Fruit fly (Drosophila melanogaster) whole organism, embryonic: ENCODE results near the gene CG33721.

Experiments used
- Abd-B ChIP-seq: fragments of 200-800 bp; sonication (Bioruptor generic); optimal IDR thresholded peaks from 2 replicates; lab custom pipeline; 2018; ENCODE audit warnings: missing biosample characterization, mild to moderate bottlenecking, missing genetic modification characterization, moderate library complexity
- Atf-2 ChIP-seq: fragments of 200-800 bp; sonication (Bioruptor generic); optimal IDR thresholded peaks from 2 replicates; lab custom pipeline; 2016; ENCODE audit warnings: missing biosample characterization, missing genetic modification characterization
- CG10147 ChIP-seq: fragments of 200-800 bp; sonication (Bioruptor generic); optimal IDR thresholded peaks from 2 replicates; lab custom pipeline; 2019; ENCODE audit warnings: missing biosample characterization, mild to moderate bottlenecking, missing genetic modification characterization, moderate library complexity
- CG11695 ChIP-seq: fragments of 200-800 bp; sonication (Bioruptor generic); IDR thresholded peaks from 3 replicates; pipeline ENCODE4 v1.3.6; 2022; ENCODE audit warnings: missing biosample characterization, missing genetic modification characterization
- CG12071 ChIP-seq: fragments of 200-800 bp; sonication (Bioruptor generic); optimal IDR thresholded peaks from 3 replicates; lab custom pipeline; 2018; ENCODE audit warnings: missing biosample characterization, mild to moderate bottlenecking, missing genetic modification characterization
- CG12942 ChIP-seq: fragments of 200-800 bp; sonication (Bioruptor generic); optimal IDR thresholded peaks from 3 replicates; lab custom pipeline; 2016; ENCODE audit warnings: missing biosample characterization, missing genetic modification characterization
- CG13123 ChIP-seq: fragments of 200-800 bp; sonication (Bioruptor generic); optimal IDR thresholded peaks from 2 replicates; lab custom pipeline; 2016; ENCODE audit warnings: missing biosample characterization, missing genetic modification characterization
- CG14050 ChIP-seq: fragments of 200-800 bp; sonication (Bioruptor generic); IDR thresholded peaks from 3 replicates; pipeline ENCODE4 v1.3.6; 2022; ENCODE audit warnings: missing biosample characterization, missing genetic modification characterization
- CG14441 ChIP-seq: fragments of 200-800 bp; sonication (Bioruptor generic); IDR thresholded peaks from 2 replicates; pipeline ENCODE4 v1.3.6; 2022; ENCODE audit warnings: missing biosample characterization, missing genetic modification characterization
- CG14667 ChIP-seq: fragments of 200-800 bp; sonication (Bioruptor generic); IDR thresholded peaks from 2 replicates; pipeline ENCODE4 v1.3.6; 2022; ENCODE audit warnings: missing biosample characterization, missing genetic modification characterization
- CG17186 ChIP-seq: fragments of 200-800 bp; sonication (Bioruptor generic); optimal IDR thresholded peaks from 3 replicates; lab custom pipeline; 2017; ENCODE audit warnings: missing biosample characterization, missing genetic modification reagents, missing genetic modification characterization
- CG2120 ChIP-seq: fragments of 200-800 bp; sonication (Bioruptor generic); optimal IDR thresholded peaks from 3 replicates; lab custom pipeline; 2016; ENCODE audit warnings: missing biosample characterization, missing genetic modification characterization
- CG2875 ChIP-seq: fragments of 200-800 bp; sonication (Bioruptor generic); optimal IDR thresholded peaks from 2 replicates; lab custom pipeline; 2017; ENCODE audit warnings: missing biosample characterization, mild to moderate bottlenecking, missing genetic modification characterization, missing genetic modification reagents
- CG30403 ChIP-seq: fragments of 200-800 bp; sonication (Bioruptor generic); optimal IDR thresholded peaks from 3 replicates; lab custom pipeline; 2016; ENCODE audit warnings: missing biosample characterization, missing genetic modification characterization
- CG31365 ChIP-seq: fragments of 200-800 bp; sonication (Bioruptor generic); optimal IDR thresholded peaks from 2 replicates; lab custom pipeline; 2018; ENCODE audit warnings: missing biosample characterization, mild to moderate bottlenecking, missing genetic modification characterization
- CG31441 ChIP-seq: fragments of 200-800 bp; sonication (Bioruptor generic); IDR thresholded peaks from 2 replicates; pipeline ENCODE4 v1.3.6; 2022; ENCODE audit warnings: missing biosample characterization, missing genetic modification characterization
- CG3163 ChIP-seq: fragments of 200-800 bp; sonication (Bioruptor generic); optimal IDR thresholded peaks from 3 replicates; lab custom pipeline; 2016; ENCODE audit warnings: missing biosample characterization, missing genetic modification characterization
- CG3281 ChIP-seq: fragments of 200-800 bp; sonication (Bioruptor generic); optimal IDR thresholded peaks from 3 replicates; lab custom pipeline; 2017; ENCODE audit warnings: missing biosample characterization, mild to moderate bottlenecking, missing genetic modification characterization
- CG3407 ChIP-seq: fragments of 200-800 bp; sonication (Bioruptor generic); optimal IDR thresholded peaks from 2 replicates; lab custom pipeline; 2018; ENCODE audit warnings: missing biosample characterization, mild to moderate bottlenecking, missing genetic modification characterization
- CG4820 ChIP-seq: fragments of 200-800 bp; sonication (Bioruptor generic); optimal IDR thresholded peaks from 3 replicates; lab custom pipeline; 2016; ENCODE audit warnings: missing biosample characterization, missing genetic modification characterization
- CG6272 ChIP-seq: fragments of 200-800 bp; sonication (Bioruptor generic); IDR thresholded peaks from 2 replicates; pipeline ENCODE4 v1.3.6; 2022; ENCODE audit warnings: missing biosample characterization, missing genetic modification characterization
- CG9609 ChIP-seq: fragments of 200-800 bp; sonication (Bioruptor generic); optimal IDR thresholded peaks from 3 replicates; lab custom pipeline; 2016; ENCODE audit warnings: missing biosample characterization, missing genetic modification characterization
- E2f1 ChIP-seq: fragments of 200-800 bp; sonication (Bioruptor generic); IDR thresholded peaks from 2 replicates; pipeline ENCODE4 v1.3.6; 2022; ENCODE audit warnings: missing biosample characterization, missing genetic modification characterization
- Hmr ChIP-seq: fragments of 200-800 bp; sonication (Bioruptor generic); optimal IDR thresholded peaks from 3 replicates; lab custom pipeline; 2017; ENCODE audit warnings: mild to moderate bottlenecking, missing biosample characterization, missing genetic modification reagents, missing genetic modification characterization
- Hr3 ChIP-seq: fragments of 200-800 bp; sonication (Bioruptor generic); optimal IDR thresholded peaks from 3 replicates; lab custom pipeline; 2016; ENCODE audit warnings: missing biosample characterization, missing genetic modification characterization
- Jarid2 ChIP-seq: fragments of 200-800 bp; sonication (Bioruptor generic); optimal IDR thresholded peaks from 3 replicates; lab custom pipeline; 2017; ENCODE audit warnings: mild to moderate bottlenecking, missing biosample characterization, missing genetic modification reagents, missing genetic modification characterization
- Opbp ChIP-seq: fragments of 200-800 bp; sonication (Bioruptor generic); IDR thresholded peaks from 3 replicates; pipeline ENCODE4 v1.3.6; 2022; ENCODE audit warnings: missing biosample characterization, missing genetic modification characterization; ENCODE audit not compliant: partially characterized antibody
- Spps ChIP-seq: fragments of 200-800 bp; sonication (Bioruptor generic); optimal IDR thresholded peaks from 2 replicates; lab custom pipeline; 2018; ENCODE audit warnings: missing biosample characterization, mild to moderate bottlenecking, missing genetic modification characterization
- Sry-δ ChIP-seq: fragments of 200-800 bp; sonication (Bioruptor generic); optimal IDR thresholded peaks from 2 replicates; lab custom pipeline; 2016; ENCODE audit warnings: missing biosample characterization, missing genetic modification characterization
- Xrp1 ChIP-seq: fragments of 200-800 bp; sonication (Bioruptor generic); IDR thresholded peaks from 2 replicates; pipeline ENCODE4 v1.3.6; 2022; ENCODE audit warnings: missing biosample characterization, missing genetic modification characterization
- YL-1 ChIP-seq: fragments of 200-800 bp; sonication (Bioruptor generic); optimal IDR thresholded peaks from 3 replicates; lab custom pipeline; 2017; ENCODE audit warnings: missing biosample characterization, mild to moderate bottlenecking, missing genetic modification characterization
- abd-A ChIP-seq: fragments of 200-800 bp; sonication (Bioruptor generic); optimal IDR thresholded peaks from 3 replicates; lab custom pipeline; 2019; ENCODE audit warnings: missing biosample characterization, mild to moderate bottlenecking, missing genetic modification characterization, moderate library complexity
- bbx ChIP-seq: fragments of 200-800 bp; sonication (Bioruptor generic); IDR thresholded peaks from 2 replicates; pipeline ENCODE4 v1.3.6; 2022; ENCODE audit warnings: missing biosample characterization, missing genetic modification characterization; ENCODE audit not compliant: partially characterized antibody
- btn ChIP-seq: fragments of 200-800 bp; sonication (Bioruptor generic); optimal IDR thresholded peaks from 2 replicates; lab custom pipeline; 2016; ENCODE audit warnings: missing biosample characterization, missing genetic modification characterization
- dati ChIP-seq: fragments of 200-800 bp; sonication (Bioruptor generic); IDR thresholded peaks from 2 replicates; pipeline ENCODE4 v1.3.6; 2022; ENCODE audit warnings: missing biosample characterization, missing genetic modification characterization
- gro ChIP-seq: fragments of 200-800 bp; sonication (Bioruptor generic); optimal IDR thresholded peaks from 2 replicates; lab custom pipeline; 2016; ENCODE audit warnings: missing biosample characterization, missing genetic modification characterization
- gsb ChIP-seq: fragments of 200-800 bp; sonication (Bioruptor generic); IDR thresholded peaks from 2 replicates; pipeline ENCODE4 v1.3.6; 2022; ENCODE audit warnings: missing biosample characterization, missing genetic modification characterization
- jigr1 ChIP-seq: fragments of 200-800 bp; sonication (Bioruptor generic); IDR thresholded peaks from 3 replicates; pipeline ENCODE4 v1.3.6; 2022; ENCODE audit warnings: missing biosample characterization, missing genetic modification characterization
- jumu ChIP-seq: fragments of 200-800 bp; sonication (Bioruptor generic); optimal IDR thresholded peaks from 3 replicates; lab custom pipeline; 2016; ENCODE audit warnings: missing biosample characterization, missing genetic modification characterization
- lilli ChIP-seq: fragments of 200-800 bp; sonication (Bioruptor generic); optimal IDR thresholded peaks from 3 replicates; lab custom pipeline; 2016; ENCODE audit warnings: missing biosample characterization, missing genetic modification characterization
- lmd ChIP-seq: fragments of 200-800 bp; sonication (Bioruptor generic); IDR thresholded peaks from 2 replicates; pipeline ENCODE4 v1.3.6; 2022; ENCODE audit warnings: missing biosample characterization, missing genetic modification characterization
- mirr ChIP-seq: fragments of 200-800 bp; sonication (Bioruptor generic); optimal IDR thresholded peaks from 3 replicates; lab custom pipeline; 2018; ENCODE audit warnings: missing biosample characterization, mild to moderate bottlenecking, missing genetic modification characterization
- mld ChIP-seq: fragments of 200-800 bp; sonication (Bioruptor generic); IDR thresholded peaks from 3 replicates; pipeline ENCODE4 v1.3.6; 2022; ENCODE audit warnings: missing biosample characterization, missing genetic modification characterization; ENCODE audit not compliant: partially characterized antibody
- run ChIP-seq: fragments of 200-800 bp; sonication (Bioruptor generic); optimal IDR thresholded peaks from 3 replicates; lab custom pipeline; 2018; ENCODE audit warnings: missing biosample characterization, mild to moderate bottlenecking, missing genetic modification characterization
- scrt ChIP-seq: fragments of 200-800 bp; sonication (Bioruptor generic); optimal IDR thresholded peaks from 2 replicates; lab custom pipeline; 2018; ENCODE audit warnings: missing biosample characterization, mild to moderate bottlenecking, missing genetic modification characterization, moderate library complexity
- sd ChIP-seq: fragments of 200-800 bp; sonication (Bioruptor generic); optimal IDR thresholded peaks from 3 replicates; lab custom pipeline; 2018; ENCODE audit warnings: missing biosample characterization, mild to moderate bottlenecking, missing genetic modification characterization, moderate library complexity
- slou ChIP-seq: fragments of 200-800 bp; sonication (Bioruptor generic); optimal IDR thresholded peaks from 3 replicates; lab custom pipeline; 2016; ENCODE audit warnings: missing biosample characterization, missing genetic modification characterization
- sna ChIP-seq: fragments of 200-800 bp; sonication (Bioruptor generic); IDR thresholded peaks from 2 replicates; pipeline ENCODE4 v1.3.6; 2022; ENCODE audit warnings: missing biosample characterization, missing genetic modification characterization; ENCODE audit not compliant: partially characterized antibody
- so ChIP-seq: fragments of 200-800 bp; sonication (Bioruptor generic); IDR thresholded peaks from 3 replicates; pipeline ENCODE4 v1.3.6; 2022; ENCODE audit warnings: missing biosample characterization, missing genetic modification characterization
- sr ChIP-seq: fragments of 200-800 bp; sonication (Bioruptor generic); IDR thresholded peaks from 3 replicates; pipeline ENCODE4 v1.3.6; 2022; ENCODE audit warnings: missing biosample characterization, missing genetic modification characterization
- wek ChIP-seq: fragments of 200-800 bp; sonication (Bioruptor generic); optimal IDR thresholded peaks from 3 replicates; lab custom pipeline; 2018; ENCODE audit warnings: missing biosample characterization, mild to moderate bottlenecking, missing genetic modification characterization, moderate library complexity
- yki ChIP-seq: fragments of >200 bp; optimal IDR thresholded peaks from 3 replicates; lab custom pipeline; 2018

Gene CG33721

dm6 chr3R:22358810-22359209 is 27.9 kb downstream of the CG33721 start (continued):
- TF ChIP-seq CG30403 (GFP tag; lab: Kevin White, UChicago) (peak; percentile 39), CG13123 (GFP tag; lab: Kevin White, UChicago) (peak; percentile 69), sna (GFP tag; lab: Robert Waterston, UW) (no peak), E2f1 (GFP tag; lab: Robert Waterston, UW) (peak; percentile 63), yki (lab: Kevin White, UChicago) (no peak), CG14667 (GFP tag; lab: Robert Waterston, UW) (peak; percentile 57), CG17186 (GFP tag; lab: Kevin White, UChicago) (peak; percentile 54), CG3281 (GFP tag; lab: Kevin White, UChicago) (peak; percentile 52), gsb (peak; percentile 49), Abd-B (GFP tag; lab: Kevin White, UChicago) (no peak), CG14050 (GFP tag; lab: Robert Waterston, UW) (peak; percentile 52; the same call in 1 of the 3 replicates), CG31441 (GFP tag; lab: Robert Waterston, UW) (peak; percentile 85), CG3407 (peak; percentile 83), CG4820 (peak; percentile 79), sd (tag; lab: Kevin White, UChicago) (peak; percentile 20), jigr1 (GFP tag; lab: Robert Waterston, UW) (no peak), Opbp (GFP tag; lab: Robert Waterston, UW) (no peak), CG12071 (GFP tag; lab: Kevin White, UChicago) (peak; percentile 57), CG12942 (peak; percentile 59), CG10147 (peak; percentile 40), gro (GFP tag; lab: Kevin White, UChicago) (peak; percentile 20), mirr (GFP tag; lab: Kevin White, UChicago) (no peak), CG9609 (GFP tag; lab: Kevin White, UChicago) (peak; percentile 23), btn (GFP tag; lab: Kevin White, UChicago) (peak; percentile 4), bbx (GFP tag; lab: Robert Waterston, UW) (no peak), CG31365 (peak; percentile 41), mld (no peak), lmd (peak; percentile 54), Hr3 (peak; percentile 55), YL-1 (peak; percentile 32), Hmr (GFP tag; lab: Kevin White, UChicago) (peak; percentile 32), scrt (GFP tag; lab: Kevin White, UChicago) (peak; percentile 6), dati (GFP tag; lab: Robert Waterston, UW) (no peak), so (GFP tag; lab: Robert Waterston, UW) (peak; percentile 58; the same call in 1 of the 3 replicates), abd-A (tag; lab: Kevin White, UChicago) (no peak), slou (GFP tag; lab: Kevin White, UChicago) (no peak), sr (GFP tag; lab: Robert Waterston, UW) (peak; percentile 22; the same call in 1 of the 3 replicates), Sry-δ (GFP tag; lab: Kevin White, UChicago) (peak; percentile 32), CG2120 (peak; percentile 52), CG14441 (GFP tag; lab: Robert Waterston, UW) (peak; percentile 82), Spps (peak; percentile 82), lilli (GFP tag; lab: Kevin White, UChicago) (peak; percentile 52), Xrp1 (peak; percentile 88), CG6272 (GFP tag; lab: Robert Waterston, UW) (peak; percentile 55), jumu (GFP tag; lab: Kevin White, UChicago) (no peak), CG3163 (GFP tag; lab: Kevin White, UChicago) (no peak), run (tag; lab: Kevin White, UChicago) (no peak), Jarid2 (GFP tag; lab: Kevin White, UChicago) (peak; percentile 32), CG2875 (GFP tag; lab: Kevin White, UChicago) (peak; percentile 82), CG11695 (GFP tag; lab: Robert Waterston, UW) (peak; percentile 85), wek (GFP tag; lab: Kevin White, UChicago) (peak; percentile 58), Atf-2 (GFP tag; lab: Kevin White, UChicago) (peak; percentile 61)
